Fruit fly (Drosophila melanogaster) whole organism, embryonic: Measurements from ENCODE around the gene WRNexo.

Experiments
- Atf6 ChIP-seq: fragments of 200-800 bp; sonication (Bioruptor generic); IDR thresholded peaks from 2 replicates; pipeline ENCODE4 v1.3.6; 2022; ENCODE audit warnings: missing biosample characterization, missing genetic modification characterization
- Awh ChIP-seq: fragments of 200-800 bp; sonication (Bioruptor generic); IDR thresholded peaks from 2 replicates; pipeline ENCODE4, ENCODE4 v1.3.6; 2022; ENCODE audit warnings: missing biosample characterization, missing genetic modification characterization
- CG11504 ChIP-seq: fragments of 200-800 bp; sonication (Bioruptor generic); optimal IDR thresholded peaks from 3 replicates; lab custom pipeline; 2019; ENCODE audit warnings: missing biosample characterization, mild to moderate bottlenecking, missing genetic modification characterization, moderate library complexity
- CG11723 ChIP-seq: fragments of 200-800 bp; sonication (Bioruptor generic); optimal IDR thresholded peaks from 2 replicates; lab custom pipeline; 2017; ENCODE audit warnings: missing biosample characterization, mild to moderate bottlenecking, missing genetic modification characterization
- CG12219 ChIP-seq: fragments of 200-800 bp; sonication (Bioruptor generic); optimal IDR thresholded peaks from 3 replicates; lab custom pipeline; 2018; ENCODE audit warnings: missing biosample characterization, mild to moderate bottlenecking, missing genetic modification characterization
- CG12769 ChIP-seq: fragments of 200-800 bp; sonication (Bioruptor generic); optimal IDR thresholded peaks from 2 replicates; lab custom pipeline; 2019; ENCODE audit warnings: missing biosample characterization, mild to moderate bottlenecking, missing genetic modification characterization, moderate library complexity
- CG13775 ChIP-seq: fragments of 200-800 bp; sonication (Bioruptor generic); optimal IDR thresholded peaks from 3 replicates; lab custom pipeline; 2017; ENCODE audit warnings: missing biosample characterization, mild to moderate bottlenecking, missing genetic modification characterization
- CG1529 ChIP-seq: fragments of 200-800 bp; sonication (Bioruptor generic); optimal IDR thresholded peaks from 3 replicates; lab custom pipeline; 2018; ENCODE audit warnings: missing biosample characterization, missing genetic modification characterization
- CG16863 ChIP-seq: fragments of 200-800 bp; sonication (Bioruptor generic); optimal IDR thresholded peaks from 3 replicates; lab custom pipeline; 2016; ENCODE audit warnings: missing biosample characterization, missing genetic modification characterization
- CG1792 ChIP-seq: fragments of 200-800 bp; sonication (Bioruptor generic); optimal IDR thresholded peaks from 2 replicates; lab custom pipeline; 2016; ENCODE audit warnings: missing biosample characterization, missing genetic modification characterization
- CG1832 ChIP-seq: fragments of 200-800 bp; sonication (Bioruptor generic); optimal IDR thresholded peaks from 2 replicates; lab custom pipeline; 2017; ENCODE audit warnings: missing biosample characterization, mild to moderate bottlenecking, missing genetic modification characterization, inconsistent platforms
- CG18619 ChIP-seq: fragments of 200-800 bp; sonication (Bioruptor generic); optimal IDR thresholded peaks from 3 replicates; lab custom pipeline; 2017; ENCODE audit warnings: missing biosample characterization, mild to moderate bottlenecking, missing genetic modification characterization
- CG2116 ChIP-seq: fragments of 200-800 bp; sonication (Bioruptor generic); optimal IDR thresholded peaks from 3 replicates; lab custom pipeline; 2018; ENCODE audit warnings: missing biosample characterization, mild to moderate bottlenecking, missing genetic modification characterization
- CG2678 ChIP-seq: fragments of 200-800 bp; sonication (Bioruptor generic); optimal IDR thresholded peaks from 3 replicates; lab custom pipeline; 2019; ENCODE audit warnings: missing biosample characterization, mild to moderate bottlenecking, missing genetic modification characterization, moderate library complexity
- CG30403 ChIP-seq: fragments of 200-800 bp; sonication (Bioruptor generic); optimal IDR thresholded peaks from 3 replicates; lab custom pipeline; 2016; ENCODE audit warnings: missing biosample characterization, missing genetic modification characterization
- CG3281 ChIP-seq: fragments of 200-800 bp; sonication (Bioruptor generic); optimal IDR thresholded peaks from 3 replicates; lab custom pipeline; 2017; ENCODE audit warnings: missing biosample characterization, mild to moderate bottlenecking, missing genetic modification characterization
- CG5180 ChIP-seq: fragments of 200-800 bp; sonication (Bioruptor generic); optimal IDR thresholded peaks from 3 replicates; lab custom pipeline; 2017; ENCODE audit warnings: missing biosample characterization, missing genetic modification characterization, mild to moderate bottlenecking, moderate library complexity, missing genetic modification reagents
- CG6813 ChIP-seq: fragments of 200-800 bp; sonication (Bioruptor generic); optimal IDR thresholded peaks from 2 replicates; lab custom pipeline; 2017; ENCODE audit warnings: missing biosample characterization, missing genetic modification characterization, mild to moderate bottlenecking, moderate library complexity, missing genetic modification reagents
- CG9215 ChIP-seq: fragments of 200-800 bp; sonication (Bioruptor generic); IDR thresholded peaks from 2 replicates; pipeline ENCODE4 v1.3.6; 2022; ENCODE audit warnings: missing biosample characterization, missing genetic modification characterization
- CoRest ChIP-seq: fragments of 200-800 bp; sonication (Bioruptor generic); optimal IDR thresholded peaks from 3 replicates; lab custom pipeline; 2018; ENCODE audit warnings: missing biosample characterization, mild to moderate bottlenecking, missing genetic modification characterization, moderate library complexity
- CrebB ChIP-seq: fragments of 200-800 bp; sonication (Bioruptor generic); optimal IDR thresholded peaks from 3 replicates; lab custom pipeline; 2018; ENCODE audit warnings: missing biosample characterization, mild to moderate bottlenecking, missing genetic modification characterization
- Dek ChIP-seq: fragments of 200-800 bp; sonication (Bioruptor generic); optimal IDR thresholded peaks from 3 replicates; lab custom pipeline; 2019; ENCODE audit warnings: missing biosample characterization, mild to moderate bottlenecking, missing genetic modification characterization, moderate library complexity
- Dref ChIP-seq: fragments of 200-800 bp; sonication (Bioruptor generic); IDR thresholded peaks from 2 replicates; pipeline ENCODE4 v1.3.6; 2022; ENCODE audit warnings: missing biosample characterization, missing genetic modification characterization
- E2f2 ChIP-seq: fragments of 200-800 bp; sonication (Bioruptor generic); IDR thresholded peaks from 2 replicates; pipeline ENCODE4 v1.3.6; 2022; ENCODE audit warnings: missing biosample characterization, missing genetic modification characterization
- Elba2 ChIP-seq: fragments of 200-800 bp; sonication (Bioruptor generic); optimal IDR thresholded peaks from 3 replicates; lab custom pipeline; 2016; ENCODE audit warnings: missing biosample characterization, missing genetic modification characterization
- H15 ChIP-seq: fragments of 200-800 bp; sonication (Bioruptor generic); IDR thresholded peaks from 3 replicates; pipeline ENCODE4 v1.3.6; 2022; ENCODE audit warnings: missing biosample characterization, missing genetic modification characterization
- HLH3B ChIP-seq: fragments of 200-800 bp; sonication (Bioruptor generic); IDR thresholded peaks from 2 replicates; pipeline ENCODE4 v1.3.6; 2022; ENCODE audit warnings: missing biosample characterization, missing genetic modification characterization
- Kr ChIP-seq: fragments of 200-800 bp; sonication (Bioruptor generic); optimal IDR thresholded peaks from 2 replicates; lab custom pipeline; 2017; ENCODE audit warnings: missing biosample characterization, mild to moderate bottlenecking, missing genetic modification characterization
- Sin3A ChIP-seq: fragments of >200 bp; optimal IDR thresholded peaks from 2 replicates; lab custom pipeline; 2018
- Sox100B ChIP-seq: fragments of 200-800 bp; sonication (Bioruptor generic); optimal IDR thresholded peaks from 3 replicates; lab custom pipeline; 2018; ENCODE audit warnings: missing biosample characterization, mild to moderate bottlenecking, missing genetic modification characterization
- Tbp ChIP-seq: fragments of >200 bp; optimal IDR thresholded peaks from 2 replicates; lab custom pipeline; 2018; ENCODE audit warnings: missing biosample characterization, missing genetic modification characterization
- Usf ChIP-seq: fragments of 200-800 bp; sonication (Bioruptor generic); optimal IDR thresholded peaks from 2 replicates; lab custom pipeline; 2017; ENCODE audit warnings: missing genotype, missing biosample characterization, missing genetic modification characterization
- abd-A ChIP-seq: fragments of 200-800 bp; sonication (Bioruptor generic); optimal IDR thresholded peaks from 3 replicates; lab custom pipeline; 2019; ENCODE audit warnings: missing biosample characterization, mild to moderate bottlenecking, missing genetic modification characterization, moderate library complexity
- cato ChIP-seq: fragments of 200-800 bp; sonication (Bioruptor generic); optimal IDR thresholded peaks from 2 replicates; lab custom pipeline; 2016; ENCODE audit warnings: missing biosample characterization, missing genetic modification characterization, borderline replicate concordance
- chm ChIP-seq: fragments of 200-800 bp; sonication (Bioruptor generic); IDR thresholded peaks from 2 replicates; pipeline ENCODE4 v1.3.6; 2022; ENCODE audit warnings: missing biosample characterization, missing genetic modification characterization
- chn ChIP-seq: fragments of 200-800 bp; sonication (Bioruptor generic); optimal IDR thresholded peaks from 2 replicates; lab custom pipeline; 2016; ENCODE audit warnings: missing biosample characterization, missing genetic modification characterization
- crol ChIP-seq: fragments of 200-800 bp; sonication (Bioruptor generic); IDR thresholded peaks from 2 replicates; pipeline ENCODE4 v1.3.6; 2022; ENCODE audit warnings: missing biosample characterization, missing genetic modification characterization
- emc ChIP-seq: fragments of 200-800 bp; sonication (Bioruptor generic); optimal IDR thresholded peaks from 2 replicates; lab custom pipeline; 2016; ENCODE audit warnings: missing biosample characterization, missing genetic modification characterization
- fd96Cb ChIP-seq: fragments of 200-800 bp; sonication (Bioruptor generic); optimal IDR thresholded peaks from 2 replicates; lab custom pipeline; 2018; ENCODE audit warnings: missing biosample characterization, mild to moderate bottlenecking, missing genetic modification characterization, moderate library complexity
- ind ChIP-seq: fragments of 200-800 bp; sonication (Bioruptor generic); optimal IDR thresholded peaks from 3 replicates; lab custom pipeline; 2016; ENCODE audit warnings: missing biosample characterization, missing genetic modification characterization
- lab ChIP-seq: fragments of 200-800 bp; sonication (Bioruptor generic); optimal IDR thresholded peaks from 3 replicates; lab custom pipeline; 2017; ENCODE audit warnings: missing biosample characterization, missing genetic modification characterization, mild to moderate bottlenecking, moderate library complexity, missing genetic modification reagents
- mirr ChIP-seq: fragments of 200-800 bp; sonication (Bioruptor generic); optimal IDR thresholded peaks from 3 replicates; lab custom pipeline; 2018; ENCODE audit warnings: missing biosample characterization, mild to moderate bottlenecking, missing genetic modification characterization
- phol ChIP-seq: fragments of 200-800 bp; sonication (Bioruptor generic); optimal IDR thresholded peaks from 3 replicates; lab custom pipeline; 2018; ENCODE audit warnings: missing biosample characterization, mild to moderate bottlenecking, missing genetic modification characterization, moderate library complexity
- prd ChIP-seq, 3 experiments: fragments of >200 bp in 2 of 3; fragments of 200-800 bp in 1 of 3; sonication (Bioruptor generic) in 1 of 3; optimal IDR thresholded peaks in 2 of 3; IDR thresholded peaks in 1 of 3; 2 replicates in 2 of 3; 3 replicates in 1 of 3; pipeline versions ENCODE4 v1.3.6 to Lab custom; 2017 to 2022; ENCODE audit warnings: missing biosample characterization in 1 of 3, missing genetic modification characterization in 1 of 3
- row ChIP-seq: fragments of 200-800 bp; sonication (Bioruptor generic); IDR thresholded peaks from 3 replicates; pipeline ENCODE4 v1.3.6; 2022; ENCODE audit warnings: missing biosample characterization, missing genetic modification characterization
- shn ChIP-seq: fragments of 200-800 bp; sonication (Bioruptor generic); optimal IDR thresholded peaks from 3 replicates; lab custom pipeline; 2016; ENCODE audit warnings: missing biosample characterization, missing genetic modification characterization
- sima ChIP-seq: fragments of 200-800 bp; sonication (Bioruptor generic); optimal IDR thresholded peaks from 2 replicates; lab custom pipeline; 2016; ENCODE audit warnings: missing biosample characterization, missing genetic modification characterization
- sna ChIP-seq: fragments of 200-800 bp; sonication (Bioruptor generic); IDR thresholded peaks from 2 replicates; pipeline ENCODE4 v1.3.6; 2022; ENCODE audit warnings: missing biosample characterization, missing genetic modification characterization; ENCODE audit not compliant: partially characterized antibody
- sob ChIP-seq: fragments of 200-800 bp; sonication (Bioruptor generic); IDR thresholded peaks from 2 replicates; pipeline ENCODE4 v1.3.6; 2022; ENCODE audit warnings: missing biosample characterization, missing genetic modification characterization
- sqz ChIP-seq: fragments of 200-800 bp; sonication (Bioruptor generic); optimal IDR thresholded peaks from 3 replicates; lab custom pipeline; 2018; ENCODE audit warnings: missing biosample characterization, mild to moderate bottlenecking, missing genetic modification characterization
- tin ChIP-seq: fragments of 200-800 bp; sonication (Bioruptor generic); optimal IDR thresholded peaks from 3 replicates; lab custom pipeline; 2016; ENCODE audit warnings: missing biosample characterization, missing genetic modification characterization
- ttk ChIP-seq: fragments of 200-800 bp; sonication (Bioruptor generic); IDR thresholded peaks from 2 replicates; pipeline ENCODE4 v2.1.2; 2022; ENCODE audit warnings: missing biosample characterization, missing genetic modification characterization
- usp ChIP-seq: fragments of >200 bp; optimal IDR thresholded peaks from 2 replicates; lab custom pipeline; 2017; ENCODE audit warnings: missing biosample characterization, missing genetic modification characterization

Gene WRNexo

dm6 chr3R:18389790-18390189, 23.8 kb upstream of the WRNexo start, which contains the start of gene Vha100-4:
Vha100-4 (minus strand) TSS chr3R:18389805.
- TF ChIP-seq tin (GFP tag; lab: Kevin White, UChicago) (no peak), abd-A (tag; lab: Kevin White, UChicago) (no peak), Atf6 (GFP tag; lab: Robert Waterston, UW) (0 out of 2 replicates have a peak, but pooled peaks have one; percentile 33), shn (GFP tag; lab: Kevin White, UChicago) (no peak), CG1832 (GFP tag; lab: Kevin White, UChicago) (no peak), lab (GFP tag; lab: Kevin White, UChicago) (peak; percentile 93), CG3281 (GFP tag; lab: Kevin White, UChicago) (no peak), row (GFP tag; lab: Robert Waterston, UW) (no peak), sqz (GFP tag; lab: Kevin White, UChicago) (no peak), ind (GFP tag; lab: Kevin White, UChicago) (no peak), H15 (GFP tag; lab: Robert Waterston, UW) (no peak), CG11723 (GFP tag; lab: Kevin White, UChicago) (no peak), CG6813 (GFP tag; lab: Kevin White, UChicago) (no peak), CG13775 (no peak), Awh (GFP tag; lab: Robert Waterston, UW) (0 out of 2 replicates have a peak, but pooled peaks have one; percentile 38), Kr (GFP tag; lab: Kevin White, UChicago) (no peak), crol (GFP tag; lab: Robert Waterston, UW) (no peak), sima (GFP tag; lab: Kevin White, UChicago) (no peak), CG11504 (tag; lab: Kevin White, UChicago) (no peak), CG1529 (GFP tag; lab: Kevin White, UChicago) (no peak), Tbp (no peak), HLH3B (GFP tag; lab: Robert Waterston, UW) (no peak), usp (no peak), mirr (peak; percentile 10), CG12769 (tag; lab: Kevin White, UChicago) (no peak), emc (GFP tag; lab: Kevin White, UChicago) (no peak), CrebB (peak; percentile 15), CG18619 (no peak), CG2678 (tag; lab: Kevin White, UChicago) (no peak), CG5180 (no peak), Dek (tag; lab: Kevin White, UChicago) (no peak), cato (GFP tag; lab: Kevin White, UChicago) (no peak), chm (no peak), fd96Cb (no peak), CG16863 (no peak), CoRest (tag; lab: Kevin White, UChicago) (no peak), prd (optimal IDR thresholded peaks at IDR 0.05; lab: Kevin White, UChicago) (no peak), prd (GFP tag; IDR thresholded peaks at IDR 0.05; lab: Robert Waterston, UW) (no peak), Sox100B (GFP tag; lab: Kevin White, UChicago) (no peak), Sin3A (lab: Kevin White, UChicago) (no peak), CG12219 (GFP tag; lab: Kevin White, UChicago) (no peak), CG30403 (GFP tag; lab: Kevin White, UChicago) (no peak)

dm6 chr3R:18385593-18385992, 19.6 kb upstream of the WRNexo start, which contains the start of gene cona:
cona (plus strand) TSS chr3R:18385828.
- TF ChIP-seq chn = no peak
- no peak for TF ChIP-seq ttk
- TF ChIP-seq Elba2 (GFP tag; lab: Kevin White, UChicago) = peak; percentile 86
- peak; percentile 55 for TF ChIP-seq Dref (GFP tag; lab: Robert Waterston, UW)
- 0 out of 2 replicates have a peak, but pooled peaks have one; percentile 24 for TF ChIP-seq sob
- peak; percentile 60 for TF ChIP-seq CG2116
- no peak for TF ChIP-seq sna
- peak; percentile 89 for TF ChIP-seq E2f2
- TF ChIP-seq phol (tag; lab: Kevin White, UChicago) = peak; percentile 97
- TF ChIP-seq CG9215 (GFP tag; lab: Robert Waterston, UW) = no peak
- TF ChIP-seq CG1792 (GFP tag; lab: Kevin White, UChicago) = no peak
- no peak for TF ChIP-seq Usf (GFP tag; lab: Kevin White, UChicago)
